Worm (Caenorhabditis elegans) whole organism, L2 larva: ENCODE results near the gene T08D2.5.

Experiments used
- C34F6.9 ChIP-seq: fragments of 150-350 bp; optimal IDR thresholded peaks from 2 replicates; lab custom pipeline; 2014; ENCODE audit warnings: missing biosample characterization, missing genetic modification characterization
- F13H6.1 ChIP-seq: sonication (generic microtip); optimal IDR thresholded peaks from 2 replicates; lab custom pipeline; 2016; ENCODE audit warnings: missing genetic modification characterization, missing compliant biosample characterization
- R02D3.7 ChIP-seq: fragments of 150-350 bp; optimal IDR thresholded peaks from 2 replicates; lab custom pipeline; 2014; ENCODE audit warnings: missing biosample characterization, missing genetic modification characterization
- Y55F3AM.14 ChIP-seq: fragments of 200-800 bp; sonication (Bioruptor generic); optimal IDR thresholded peaks from 2 replicates; lab custom pipeline; 2018; ENCODE audit warnings: mild to moderate bottlenecking, missing genetic modification characterization, missing compliant biosample characterization
- ZK546.5 ChIP-seq: sonication (generic microtip); optimal IDR thresholded peaks from 2 replicates; lab custom pipeline; 2017; ENCODE audit warnings: missing biosample characterization, missing genetic modification characterization
- alr-1 ChIP-seq: fragments of 150-350 bp; optimal IDR thresholded peaks from 2 replicates; lab custom pipeline; 2014; ENCODE audit warnings: missing biosample characterization, missing genetic modification characterization
- blmp-1 ChIP-seq: sonication (generic microtip); optimal IDR thresholded peaks from 2 replicates; lab custom pipeline; 2017; ENCODE audit warnings: missing genetic modification characterization, mild to moderate bottlenecking, missing compliant biosample characterization, antibody characterized with exemption, moderate library complexity; ENCODE audit not compliant: insufficient read depth
- ceh-16 ChIP-seq: fragments of 150-350 bp; optimal IDR thresholded peaks from 2 replicates; lab custom pipeline; 2014; ENCODE audit warnings: missing biosample characterization, missing genetic modification characterization
- ceh-82 ChIP-seq: fragments of 150-350 bp; optimal IDR thresholded peaks from 2 replicates; lab custom pipeline; 2014; ENCODE audit warnings: missing biosample characterization, missing genetic modification characterization
- crh-2 ChIP-seq: sonication (generic microtip); optimal IDR thresholded peaks from 2 replicates; lab custom pipeline; 2017; ENCODE audit warnings: missing biosample characterization, missing genetic modification characterization
- dmd-4 ChIP-seq: sonication (generic microtip); optimal IDR thresholded peaks from 2 replicates; lab custom pipeline; 2017; ENCODE audit warnings: missing biosample characterization, missing genetic modification characterization
- egl-27 ChIP-seq: sonication (generic microtip); optimal IDR thresholded peaks from 3 replicates; lab custom pipeline; 2017; ENCODE audit warnings: missing biosample characterization, missing genetic modification reagents, missing genetic modification characterization
- elt-3 ChIP-seq: sonication (generic microtip); optimal IDR thresholded peaks from 2 replicates; lab custom pipeline; 2017; ENCODE audit warnings: missing biosample characterization, missing genetic modification characterization
- fos-1 ChIP-seq: fragments of 150-350 bp; optimal IDR thresholded peaks from 2 replicates; lab custom pipeline; 2014; ENCODE audit warnings: missing biosample characterization, missing genetic modification characterization
- gmeb-1 ChIP-seq: fragments of 150-350 bp; optimal IDR thresholded peaks from 2 replicates; lab custom pipeline; 2014; ENCODE audit warnings: missing biosample characterization, missing genetic modification characterization
- lin-13 ChIP-seq: fragments of 150-350 bp; optimal IDR thresholded peaks from 2 replicates; lab custom pipeline; 2014; ENCODE audit warnings: missing biosample characterization, missing genetic modification reagents, missing genetic modification characterization
- lin-39 ChIP-seq: fragments of 150-350 bp; optimal IDR thresholded peaks from 2 replicates; lab custom pipeline; 2014; ENCODE audit warnings: missing biosample characterization, missing genetic modification reagents, missing genetic modification characterization
- lsy-2 ChIP-seq, 2 experiments: fragments of 150-350 bp in 1 of 2; sonication (generic microtip) in 1 of 2; optimal IDR thresholded peaks; 2 replicates each; lab custom pipeline; 2014 to 2017; ENCODE audit warnings: missing biosample characterization in 2 of 2, missing genetic modification characterization in 2 of 2
- mab-5 ChIP-seq: fragments of 150-350 bp; optimal IDR thresholded peaks from 2 replicates; lab custom pipeline; 2014; ENCODE audit warnings: missing biosample characterization, missing genetic modification characterization
- mdl-1 ChIP-seq, 2 experiments: fragments of 150-350 bp in 1 of 2; sonication (generic microtip) in 1 of 2; optimal IDR thresholded peaks; 2 replicates each; lab custom pipeline; 2017; ENCODE audit warnings: missing biosample characterization in 2 of 2, missing genetic modification characterization in 2 of 2
- nhr-10 ChIP-seq: sonication (generic microtip); optimal IDR thresholded peaks from 2 replicates; lab custom pipeline; 2017; ENCODE audit warnings: missing biosample characterization, missing genetic modification characterization
- nhr-11 ChIP-seq: fragments of 150-350 bp; optimal IDR thresholded peaks from 2 replicates; lab custom pipeline; 2014; ENCODE audit warnings: missing biosample characterization, missing genetic modification characterization
- nhr-129 ChIP-seq: fragments of 150-350 bp; optimal IDR thresholded peaks from 2 replicates; lab custom pipeline; 2014; ENCODE audit warnings: missing biosample characterization, missing genetic modification characterization
- nhr-23 ChIP-seq: fragments of 150-350 bp; optimal IDR thresholded peaks from 2 replicates; lab custom pipeline; 2014; ENCODE audit warnings: missing biosample characterization, missing genetic modification reagents, missing genetic modification characterization
- nhr-237 ChIP-seq: fragments of 150-350 bp; optimal IDR thresholded peaks from 2 replicates; lab custom pipeline; 2014; ENCODE audit warnings: missing biosample characterization, missing genetic modification characterization
- nhr-25 ChIP-seq: fragments of 150-350 bp; sonication (generic microtip); optimal IDR thresholded peaks from 3 replicates; lab custom pipeline; 2014; ENCODE audit warnings: missing biosample characterization, missing genetic modification characterization
- nhr-6 ChIP-seq: fragments of 150-350 bp; optimal IDR thresholded peaks from 2 replicates; lab custom pipeline; 2014; ENCODE audit warnings: missing biosample characterization, missing genetic modification characterization
- nhr-77 ChIP-seq: fragments of 150-350 bp; optimal IDR thresholded peaks from 2 replicates; lab custom pipeline; 2014; ENCODE audit warnings: missing biosample characterization, missing genetic modification characterization
- peb-1 ChIP-seq: fragments of 150-350 bp; optimal IDR thresholded peaks from 2 replicates; lab custom pipeline; 2014; ENCODE audit warnings: missing biosample characterization, missing genetic modification characterization
- sem-4 ChIP-seq: fragments of 150-350 bp; optimal IDR thresholded peaks from 2 replicates; lab custom pipeline; 2014; ENCODE audit warnings: missing biosample characterization, missing genetic modification reagents, missing genetic modification characterization
- skn-1 ChIP-seq: sonication (generic microtip); optimal IDR thresholded peaks from 2 replicates; lab custom pipeline; 2017; ENCODE audit warnings: missing biosample characterization, missing genetic modification characterization
- sma-3 ChIP-seq: sonication (generic microtip); optimal IDR thresholded peaks from 2 replicates; lab custom pipeline; 2016; ENCODE audit warnings: missing genetic modification reagents, missing genetic modification characterization, missing compliant biosample characterization
- sma-9 ChIP-seq, 2 experiments: fragments of 150-350 bp in 1 of 2; sonication (generic microtip) in 1 of 2; optimal IDR thresholded peaks; 2 replicates each; lab custom pipeline; 2014 to 2016; ENCODE audit warnings: missing genetic modification characterization in 2 of 2, mild to moderate bottlenecking in 1 of 2, missing biosample characterization in 1 of 2, missing compliant biosample characterization in 1 of 2, missing genetic modification reagents in 1 of 2, moderate library complexity in 1 of 2
- snpc-4 ChIP-seq: fragments of 150-350 bp; optimal IDR thresholded peaks from 2 replicates; lab custom pipeline; 2014; ENCODE audit warnings: missing biosample characterization, missing genetic modification characterization
- unc-39 ChIP-seq: fragments of 150-350 bp; optimal IDR thresholded peaks from 2 replicates; lab custom pipeline; 2014; ENCODE audit warnings: missing biosample characterization, missing genetic modification characterization
- unc-55 ChIP-seq: fragments of 150-350 bp; sonication (generic microtip); optimal IDR thresholded peaks from 3 replicates; lab custom pipeline; 2014; ENCODE audit warnings: missing biosample characterization, missing genetic modification reagents, missing genetic modification characterization
- unc-62 ChIP-seq: fragments of 150-350 bp; optimal IDR thresholded peaks from 2 replicates; lab custom pipeline; 2014; ENCODE audit warnings: missing biosample characterization, missing genetic modification reagents, missing genetic modification characterization
- zag-1 ChIP-seq: fragments of 150-350 bp; optimal IDR thresholded peaks from 2 replicates; lab custom pipeline; 2014; ENCODE audit warnings: missing biosample characterization, missing genetic modification characterization
- ztf-1 ChIP-seq: fragments of 200-800 bp; sonication (Bioruptor generic); conservative IDR thresholded peaks from 2 replicates; pipeline ENCODE4 v1.3.6; 2022; ENCODE audit warnings: missing genetic modification characterization, missing compliant biosample characterization
- ztf-4 ChIP-seq: fragments of 150-350 bp; optimal IDR thresholded peaks from 2 replicates; lab custom pipeline; 2014; ENCODE audit warnings: missing biosample characterization, missing genetic modification characterization

Gene T08D2.5

ce11 chrX:177075-177474 lies at the start of gene T08D2.5, which contains the start of gene T08D2.4:
T08D2.5 (plus strand) TSS chrX:177375.
T08D2.4 (plus strand) TSS chrX:177396.
- TF ChIP-seq unc-55 (GFP tag; lab: Kevin White, UChicago) (no peak), ceh-82 (tag; lab: Kevin White, UChicago) (no peak), egl-27 (no peak), nhr-237 (tag; lab: Kevin White, UChicago) (no peak), alr-1 (no peak), ZK546.5 (tag; lab: Kevin White, UChicago) (no peak), peb-1 (no peak), unc-62 (GFP tag; lab: Kevin White, UChicago) (no peak)

ce11 chrX:141149-141548 lies 36.0 kb upstream of the T08D2.5 start, which contains the start of gene Y73B3A.8:
Y73B3A.8 (minus strand) TSS chrX:141249.
- no peak for TF ChIP-seq fos-1 (tag; lab: Kevin White, UChicago)
- no peak for TF ChIP-seq unc-39 (tag; lab: Kevin White, UChicago)
- TF ChIP-seq mab-5: no peak
- no peak for TF ChIP-seq C34F6.9
- TF ChIP-seq nhr-10 (tag; lab: Kevin White, UChicago): no peak
- no peak for TF ChIP-seq blmp-1 (tag; lab: Kevin White, UChicago)
- no peak for TF ChIP-seq unc-55 (GFP tag; lab: Kevin White, UChicago)
- TF ChIP-seq dmd-4: no peak
- no peak for TF ChIP-seq snpc-4 (tag; lab: Kevin White, UChicago)
- no peak for TF ChIP-seq ZK546.5 (tag; lab: Kevin White, UChicago)
- no peak for TF ChIP-seq nhr-6 (tag; lab: Kevin White, UChicago)
- TF ChIP-seq ceh-16 (tag; lab: Kevin White, UChicago): no peak
- TF ChIP-seq sma-9 (GFP tag; optimal IDR thresholded peaks at IDR 0.05; lab: Kevin White, UChicago): no peak
- TF ChIP-seq sma-9 (tag; optimal IDR thresholded peaks at IDR 0.05; lab: Kevin White, UChicago): no peak
- TF ChIP-seq egl-27: no peak
- no peak for TF ChIP-seq ztf-4 (tag; lab: Kevin White, UChicago)
- no peak for TF ChIP-seq F13H6.1 (tag; lab: Kevin White, UChicago)
- TF ChIP-seq R02D3.7 (tag; lab: Kevin White, UChicago): no peak
- no peak for TF ChIP-seq ztf-1 (GFP tag; lab: Robert Waterston, UW)
- TF ChIP-seq, all 48 proteins: peak for 0

- TF ChIP-seq lin-13 (GFP tag; lab: Kevin White, UChicago) (peak; percentile 20), C34F6.9 (peak; percentile 1), mab-5 (no peak), alr-1 (no peak), dmd-4 (no peak), nhr-129 (tag; lab: Kevin White, UChicago) (no peak), nhr-77 (tag; lab: Kevin White, UChicago) (no peak), ceh-82 (tag; lab: Kevin White, UChicago) (no peak), R02D3.7 (tag; lab: Kevin White, UChicago) (no peak), ztf-4 (tag; lab: Kevin White, UChicago) (no peak), elt-3 (tag; lab: Kevin White, UChicago) (no peak), lsy-2 (tag; optimal IDR thresholded peaks at IDR 0.05; lab: Kevin White, UChicago) (peak in 1 of 2 experiments; percentile 21), zag-1 (tag; lab: Kevin White, UChicago) (no peak), snpc-4 (tag; lab: Kevin White, UChicago) (no peak), skn-1 (tag; lab: Kevin White, UChicago) (no peak), mdl-1 (tag; optimal IDR thresholded peaks at IDR 0.05; lab: Kevin White, UChicago) (no peak), fos-1 (tag; lab: Kevin White, UChicago) (no peak), unc-55 (GFP tag; lab: Kevin White, UChicago) (peak; percentile 25), unc-39 (tag; lab: Kevin White, UChicago) (no peak), gmeb-1 (tag; lab: Kevin White, UChicago) (no peak), nhr-6 (tag; lab: Kevin White, UChicago) (no peak), nhr-25 (tag; lab: Kevin White, UChicago) (no peak), unc-62 (GFP tag; lab: Kevin White, UChicago) (no peak), sma-3 (no peak), ztf-1 (GFP tag; lab: Robert Waterston, UW) (no peak)
Observed at ce11 chrX:146832-147231, 30.3 kb upstream of the T08D2.5 start.

ce11 chrX:147824-148223 lies 29.4 kb upstream of the T08D2.5 start, which contains the start of gene Y73B3A.11:
Y73B3A.11 (plus strand) TSS chrX:148124.
- no peak for TF ChIP-seq crh-2 (tag; lab: Kevin White, UChicago)
- no peak for TF ChIP-seq unc-39 (tag; lab: Kevin White, UChicago)
- no peak for TF ChIP-seq unc-62 (GFP tag; lab: Kevin White, UChicago)
- TF ChIP-seq lin-39 (tag; lab: Kevin White, UChicago): no peak
- TF ChIP-seq Y55F3AM.14 (GFP tag; lab: Kevin White, UChicago): no peak
- TF ChIP-seq nhr-23 (tag; lab: Kevin White, UChicago): no peak
- no peak for TF ChIP-seq sem-4 (tag; lab: Kevin White, UChicago)
- no peak for TF ChIP-seq nhr-11
- TF ChIP-seq lsy-2 (tag; optimal IDR thresholded peaks at IDR 0.05; lab: Kevin White, UChicago): no peak
- no peak for TF ChIP-seq gmeb-1 (tag; lab: Kevin White, UChicago)
- no peak for TF ChIP-seq unc-55 (GFP tag; lab: Kevin White, UChicago)
